Worm (Caenorhabditis elegans) whole organism, L1 larva: Measurements from ENCODE around the gene gnrr-5.

Experiments used
- C16A3.4 ChIP-seq: fragments of 150-350 bp; optimal IDR thresholded peaks from 2 replicates; lab custom pipeline; 2014; ENCODE audit warnings: missing biosample characterization, missing genetic modification characterization
- C34B4.2 ChIP-seq: sonication (generic microtip); optimal IDR thresholded peaks from 2 replicates; lab custom pipeline; 2017; ENCODE audit warnings: mild to moderate bottlenecking, missing genetic modification characterization, missing compliant biosample characterization
- F16B12.6 ChIP-seq: fragments of 150-350 bp; optimal IDR thresholded peaks from 2 replicates; lab custom pipeline; 2014; ENCODE audit warnings: missing biosample characterization, missing genetic modification characterization
- Y116A8C.19 ChIP-seq: sonication (generic microtip); optimal IDR thresholded peaks from 2 replicates; lab custom pipeline; 2016; ENCODE audit warnings: missing compliant biosample characterization, missing genetic modification characterization, borderline replicate concordance
- alr-1 ChIP-seq: fragments of 200-800 bp; sonication (Bioruptor generic); optimal IDR thresholded peaks from 2 replicates; lab custom pipeline; 2018; ENCODE audit warnings: borderline replicate concordance, mild to moderate bottlenecking, missing genetic modification characterization, missing compliant biosample characterization
- blmp-1 ChIP-seq: fragments of 150-350 bp; optimal IDR thresholded peaks from 2 replicates; lab custom pipeline; 2014; ENCODE audit warnings: missing biosample characterization, missing genetic modification characterization
- ceh-8 ChIP-seq: fragments of 200-800 bp; sonication (Bioruptor generic); optimal IDR thresholded peaks from 2 replicates; lab custom pipeline; 2018; ENCODE audit warnings: mild to moderate bottlenecking, missing genetic modification characterization, moderate library complexity, missing compliant biosample characterization
- ceh-82 ChIP-seq, 3 experiments: fragments of 150-350 bp in 1 of 3; sonication (generic microtip) in 2 of 3; optimal IDR thresholded peaks; 2 replicates each; lab custom pipeline; 2014 to 2017; ENCODE audit warnings: missing biosample characterization in 3 of 3, missing genetic modification characterization in 3 of 3
- ceh-88 ChIP-seq: fragments of 200-800 bp; sonication (Bioruptor generic); IDR thresholded peaks from 2 replicates; pipeline ENCODE4 v1.3.6; 2022; ENCODE audit warnings: missing genetic modification characterization, missing compliant biosample characterization
- ceh-90 ChIP-seq: sonication (generic microtip); optimal IDR thresholded peaks from 2 replicates; lab custom pipeline; 2016; ENCODE audit warnings: missing genetic modification characterization, missing compliant biosample characterization
- dsc-1 ChIP-seq: sonication (generic microtip); optimal IDR thresholded peaks from 2 replicates; lab custom pipeline; 2016; ENCODE audit warnings: mild to moderate bottlenecking, missing genetic modification characterization, missing compliant biosample characterization
- efl-1 ChIP-seq, 4 experiments: fragments of 150-350 bp; optimal IDR thresholded peaks in 3 of 4; peaks in 1 of 4; 1 replicate in 1 of 4; 2 replicates in 3 of 4; lab custom pipeline; 2014; ENCODE audit warnings: missing biosample characterization in 2 of 4, missing genetic modification characterization in 2 of 4, missing genetic modification reagents in 2 of 4
- efl-3 ChIP-seq: fragments of 200-800 bp; sonication (Bioruptor generic); optimal IDR thresholded peaks from 2 replicates; lab custom pipeline; 2018; ENCODE audit warnings: mild to moderate bottlenecking, missing genetic modification characterization, missing compliant biosample characterization
- egl-13 ChIP-seq: sonication (generic microtip); optimal IDR thresholded peaks from 2 replicates; lab custom pipeline; 2016; ENCODE audit warnings: missing genotype, missing genetic modification reagents, missing genetic modification characterization, missing compliant biosample characterization
- egl-27 ChIP-seq, 2 experiments: fragments of 150-350 bp in 1 of 2; sonication (generic microtip); optimal IDR thresholded peaks; 3 replicates each; lab custom pipeline; 2017 to 2018; ENCODE audit warnings: missing biosample characterization in 2 of 2, missing genetic modification characterization in 2 of 2, missing genetic modification reagents in 2 of 2
- elt-2 ChIP-seq: sonication (generic microtip); optimal IDR thresholded peaks from 2 replicates; lab custom pipeline; 2016; ENCODE audit warnings: missing genetic modification characterization, mild to moderate bottlenecking, inconsistent platforms, missing compliant biosample characterization, missing genetic modification reagents
- elt-3 ChIP-seq, 6 experiments: fragments of 150-350 bp in 1 of 6; sonication (generic microtip); optimal IDR thresholded peaks; 2 replicates each; lab custom pipeline; 2017 to 2018; ENCODE audit warnings: missing biosample characterization in 6 of 6, missing genetic modification characterization in 6 of 6, inconsistent platforms in 1 of 6
- ets-5 ChIP-seq: fragments of 200-800 bp; sonication (Bioruptor generic); IDR thresholded peaks from 2 replicates; pipeline ENCODE4 v1.3.6; 2022; ENCODE audit warnings: missing genetic modification characterization, missing compliant biosample characterization
- fkh-4 ChIP-seq: sonication (generic microtip); optimal IDR thresholded peaks from 2 replicates; lab custom pipeline; 2016; ENCODE audit warnings: missing compliant biosample characterization, missing genetic modification characterization, borderline replicate concordance
- fos-1 ChIP-seq: fragments of 150-350 bp; optimal IDR thresholded peaks from 2 replicates; lab custom pipeline; 2014; ENCODE audit warnings: missing biosample characterization, missing genetic modification characterization
- grh-1 ChIP-seq: fragments of 200-800 bp; sonication (Bioruptor generic); IDR thresholded peaks from 2 replicates; pipeline ENCODE4 v1.3.6; 2022; ENCODE audit warnings: missing genetic modification reagents, missing genetic modification characterization, missing compliant biosample characterization
- hlh-4 ChIP-seq: sonication (generic microtip); optimal IDR thresholded peaks from 2 replicates; lab custom pipeline; 2016; ENCODE audit warnings: mild to moderate bottlenecking, missing genetic modification characterization, missing compliant biosample characterization
- hpl-2 ChIP-seq: fragments of 150-350 bp; optimal IDR thresholded peaks from 2 replicates; lab custom pipeline; 2014; ENCODE audit warnings: missing biosample characterization, missing genetic modification reagents, missing genetic modification characterization
- irx-1 ChIP-seq: sonication (generic microtip); optimal IDR thresholded peaks from 2 replicates; lab custom pipeline; 2016; ENCODE audit warnings: missing genetic modification characterization, missing compliant biosample characterization
- isw-1 ChIP-seq: fragments of 200-800 bp; sonication (Bioruptor generic); IDR thresholded peaks from 2 replicates; pipeline ENCODE4 v1.3.6; 2022; ENCODE audit warnings: missing genetic modification characterization, missing compliant biosample characterization
- jun-1 ChIP-seq: fragments of 150-350 bp; optimal IDR thresholded peaks from 2 replicates; lab custom pipeline; 2014; ENCODE audit warnings: missing biosample characterization, missing genetic modification reagents, missing genetic modification characterization
- lin-13 ChIP-seq: fragments of 150-350 bp; optimal IDR thresholded peaks from 2 replicates; lab custom pipeline; 2014; ENCODE audit warnings: missing biosample characterization, missing genetic modification reagents, missing genetic modification characterization
- lin-14 ChIP-seq: fragments of 200-800 bp; sonication (Bioruptor generic); optimal IDR thresholded peaks from 2 replicates; lab custom pipeline; 2018; ENCODE audit warnings: mild to moderate bottlenecking, missing genetic modification characterization, moderate library complexity, missing compliant biosample characterization
- lin-39 ChIP-seq: fragments of 150-350 bp; optimal IDR thresholded peaks from 2 replicates; lab custom pipeline; 2014; ENCODE audit warnings: missing biosample characterization, missing genetic modification reagents, missing genetic modification characterization
- lsy-2 ChIP-seq, 2 experiments: fragments of 150-350 bp; optimal IDR thresholded peaks; 2 replicates each; lab custom pipeline; 2014; ENCODE audit warnings: missing biosample characterization in 2 of 2, missing genetic modification characterization in 2 of 2
- mab-9 ChIP-seq: fragments of 200-800 bp; sonication (Bioruptor generic); IDR thresholded peaks from 2 replicates; pipeline ENCODE4 v1.3.6; 2022; ENCODE audit warnings: missing genetic modification reagents, missing genetic modification characterization, missing compliant biosample characterization
- mdl-1 ChIP-seq, 2 experiments: fragments of 150-350 bp; optimal IDR thresholded peaks; 2 replicates each; lab custom pipeline; 2014 to 2017; ENCODE audit warnings: missing biosample characterization in 2 of 2, missing genetic modification characterization in 2 of 2, inconsistent platforms in 1 of 2
- mef-2 ChIP-seq: fragments of 150-350 bp; optimal IDR thresholded peaks from 2 replicates; lab custom pipeline; 2014; ENCODE audit warnings: missing biosample characterization, missing genetic modification characterization
- mep-1 ChIP-seq: fragments of 150-350 bp; optimal IDR thresholded peaks from 2 replicates; lab custom pipeline; 2014; ENCODE audit warnings: missing biosample characterization, missing genetic modification characterization
- nhr-20 ChIP-seq: sonication (generic microtip); optimal IDR thresholded peaks from 2 replicates; lab custom pipeline; 2016; ENCODE audit warnings: mild to moderate bottlenecking, missing genetic modification characterization, missing compliant biosample characterization
- nhr-237 ChIP-seq: fragments of 150-350 bp; optimal IDR thresholded peaks from 2 replicates; lab custom pipeline; 2014; ENCODE audit warnings: missing biosample characterization, missing genetic modification characterization
- nhr-47 ChIP-seq: sonication (generic microtip); optimal IDR thresholded peaks from 2 replicates; lab custom pipeline; 2016; ENCODE audit warnings: mild to moderate bottlenecking, missing genetic modification characterization, moderate library complexity, missing compliant biosample characterization
- nhr-71 ChIP-seq: sonication (generic microtip); optimal IDR thresholded peaks from 2 replicates; lab custom pipeline; 2016; ENCODE audit warnings: mild to moderate bottlenecking, missing genetic modification characterization, moderate library complexity, missing compliant biosample characterization
- nhr-76 ChIP-seq: sonication (generic microtip); optimal IDR thresholded peaks from 2 replicates; lab custom pipeline; 2017; ENCODE audit warnings: missing biosample characterization, missing genetic modification characterization
- nhr-77 ChIP-seq: fragments of 150-350 bp; optimal IDR thresholded peaks from 2 replicates; lab custom pipeline; 2014; ENCODE audit warnings: missing biosample characterization, missing genetic modification characterization
- nhr-85 ChIP-seq: sonication (generic microtip); peaks from one replicate; lab custom pipeline; 2016; ENCODE audit warnings: missing genetic modification characterization, inconsistent platforms, missing compliant biosample characterization
- nhr-90 ChIP-seq: sonication (generic microtip); optimal IDR thresholded peaks from 2 replicates; lab custom pipeline; 2016; ENCODE audit warnings: mild to moderate bottlenecking, missing genetic modification characterization, missing compliant biosample characterization; ENCODE audit not compliant: poor library complexity
- pqm-1 ChIP-seq: sonication (generic microtip); optimal IDR thresholded peaks from 3 replicates; lab custom pipeline; 2017; ENCODE audit warnings: missing biosample characterization, missing genetic modification characterization
- rnt-1 ChIP-seq: sonication (generic microtip); optimal IDR thresholded peaks from 2 replicates; lab custom pipeline; 2016; ENCODE audit warnings: mild to moderate bottlenecking, missing genetic modification characterization, moderate library complexity, missing compliant biosample characterization
- snpc-4 ChIP-seq: fragments of 150-350 bp; optimal IDR thresholded peaks from 2 replicates; lab custom pipeline; 2014; ENCODE audit warnings: missing biosample characterization, missing genetic modification characterization
- sptf-1 ChIP-seq: fragments of 150-350 bp; optimal IDR thresholded peaks from 2 replicates; lab custom pipeline; 2014; ENCODE audit warnings: missing biosample characterization, missing genetic modification characterization
- unc-62 ChIP-seq: fragments of 150-350 bp; optimal IDR thresholded peaks from 2 replicates; lab custom pipeline; 2014; ENCODE audit warnings: missing biosample characterization, missing genetic modification reagents, missing genetic modification characterization
- unc-86 ChIP-seq: sonication (generic microtip); optimal IDR thresholded peaks from 2 replicates; lab custom pipeline; 2016; ENCODE audit warnings: missing genetic modification characterization, missing compliant biosample characterization
- zag-1 ChIP-seq: fragments of 150-350 bp; optimal IDR thresholded peaks from 2 replicates; lab custom pipeline; 2014; ENCODE audit warnings: missing biosample characterization, missing genetic modification characterization
- zip-4 ChIP-seq: fragments of 200-800 bp; sonication (Bioruptor generic); optimal IDR thresholded peaks from 2 replicates; lab custom pipeline; 2018; ENCODE audit warnings: mild to moderate bottlenecking, missing genetic modification characterization, moderate library complexity, missing compliant biosample characterization
- ztf-11 ChIP-seq, 2 experiments: sonication (generic microtip); optimal IDR thresholded peaks; 2 replicates each; lab custom pipeline; 2016 to 2017; ENCODE audit warnings: missing genetic modification characterization in 2 of 2, missing biosample characterization in 1 of 2, missing compliant biosample characterization in 1 of 2
- ztf-4 ChIP-seq: fragments of 150-350 bp; optimal IDR thresholded peaks from 2 replicates; lab custom pipeline; 2014; ENCODE audit warnings: missing biosample characterization, missing genetic modification characterization

gnrr-5 gene

ce11 chrV:4499156-4499808 is 44.7 kb upstream of the gnrr-5 start:
- TF ChIP-seq fkh-4: no peak
- TF ChIP-seq C34B4.2: no peak
- TF ChIP-seq ets-5 (GFP tag; lab: Robert Waterston, UW): no peak
- peak; percentile 14 for TF ChIP-seq dsc-1
- no peak for TF ChIP-seq ceh-88 (GFP tag; lab: Robert Waterston, UW)
- no peak for TF ChIP-seq isw-1 (GFP tag; lab: Robert Waterston, UW)
- TF ChIP-seq ceh-82 (tag; optimal IDR thresholded peaks at IDR 0.05; lab: Kevin White, UChicago): peak in 2 of 3 experiments; percentile 2 to 48
- TF ChIP-seq mab-9: no peak
- TF ChIP-seq fos-1 (tag; lab: Kevin White, UChicago): no peak
- no peak for TF ChIP-seq unc-62 (GFP tag; lab: Kevin White, UChicago)
- TF ChIP-seq lin-13: no peak
- TF ChIP-seq jun-1 (tag; lab: Kevin White, UChicago): no peak
- TF ChIP-seq mdl-1 (tag; optimal IDR thresholded peaks at IDR 0.05; lab: Kevin White, UChicago): no peak
- no peak for TF ChIP-seq zag-1
- no peak for TF ChIP-seq snpc-4 (tag; lab: Kevin White, UChicago)
- no peak for TF ChIP-seq ztf-11 (tag; optimal IDR thresholded peaks at IDR 0.05; lab: Kevin White, UChicago)
- no peak for TF ChIP-seq ceh-8 (GFP tag; lab: Kevin White, UChicago)
- TF ChIP-seq elt-2: no peak
- TF ChIP-seq lin-39 (tag; lab: Kevin White, UChicago): no peak
- TF ChIP-seq lsy-2 (tag; optimal IDR thresholded peaks at IDR 0.05; lab: Kevin White, UChicago): peak; percentile 72 to 92
- peak in 1 of 2 experiments; percentile 6 for TF ChIP-seq efl-1 (optimal IDR thresholded peaks at IDR 0.05; lab: Kevin White, UChicago)
- peak in 1 of 2 experiments; percentile 7 for TF ChIP-seq efl-1 (GFP tag; optimal IDR thresholded peaks at IDR 0.05 in 1 of 2; lab: Kevin White, UChicago)
- TF ChIP-seq nhr-77 (tag; lab: Kevin White, UChicago): no peak
- no peak for TF ChIP-seq efl-3 (GFP tag; lab: Kevin White, UChicago)
- no peak for TF ChIP-seq zip-4 (GFP tag; lab: Kevin White, UChicago)
- TF ChIP-seq blmp-1: peak; percentile 72
- TF ChIP-seq lin-14 (GFP tag; lab: Kevin White, UChicago): peak; percentile 75
- TF ChIP-seq nhr-85 (tag; lab: Kevin White, UChicago): peak; percentile 82
- TF ChIP-seq nhr-90 (tag; lab: Kevin White, UChicago): no peak
- peak; percentile 6 for TF ChIP-seq nhr-20 (tag; lab: Kevin White, UChicago)
- no peak for TF ChIP-seq sptf-1 (tag; lab: Kevin White, UChicago)
- TF ChIP-seq alr-1: no peak
- TF ChIP-seq ztf-4 (tag; lab: Kevin White, UChicago): no peak
- TF ChIP-seq egl-27 (tag; optimal IDR thresholded peaks at IDR 0.05; lab: Kevin White, UChicago): no peak
- peak; percentile 39 for TF ChIP-seq nhr-47
- no peak for TF ChIP-seq irx-1 (tag; lab: Kevin White, UChicago)
- peak; percentile 54 for TF ChIP-seq rnt-1 (tag; lab: Kevin White, UChicago)
- TF ChIP-seq F16B12.6 (tag; lab: Kevin White, UChicago): no peak
- no peak for TF ChIP-seq nhr-237 (tag; lab: Kevin White, UChicago)
- TF ChIP-seq grh-1: no peak
- TF ChIP-seq hlh-4 (tag; lab: Kevin White, UChicago): no peak
- TF ChIP-seq C16A3.4: peak; percentile 1
- TF ChIP-seq ceh-90 (tag; lab: Kevin White, UChicago): no peak
- no peak for TF ChIP-seq pqm-1 (tag; lab: Kevin White, UChicago)
- TF ChIP-seq unc-86 (tag; lab: Kevin White, UChicago): peak; percentile 34
- TF ChIP-seq elt-3 (tag; optimal IDR thresholded peaks at IDR 0.05; lab: Kevin White, UChicago): peak in 2 of 6 experiments; percentile 1 to 22
- no peak for TF ChIP-seq mef-2
- TF ChIP-seq hpl-2 (GFP tag; lab: Kevin White, UChicago): no peak
- TF ChIP-seq mep-1: peak; percentile 12
- no peak for TF ChIP-seq Y116A8C.19 (tag; lab: Kevin White, UChicago)
- no peak for TF ChIP-seq egl-13 (tag; lab: Kevin White, UChicago)
- peak; percentile 55 for TF ChIP-seq nhr-71 (tag; lab: Kevin White, UChicago)
- TF ChIP-seq nhr-76: no peak
